Fruit fly (Drosophila melanogaster): ENCODE results near the gene tgo.
A peak's percentile ranks its signal among the peaks of the same experiment; 100 is the strongest.

Gene tgo

dm6 chr3R:9062756-9063155 is 42.9 kb upstream of the tgo start (continued):
- no peak for TF ChIP-seq lbe (GFP tag; optimal IDR thresholded peaks at IDR 0.05)
- TF ChIP-seq CG15514 (GFP tag; optimal IDR thresholded peaks at IDR 0.05): no peak
- TF ChIP-seq Antp (GFP tag; optimal IDR thresholded peaks at IDR 0.05): no peak
- no peak for TF ChIP-seq CG14014 (GFP tag; IDR thresholded peaks at IDR 0.05)
- no peak for TF ChIP-seq hkb (optimal IDR thresholded peaks at IDR 0.05)
- TF ChIP-seq hkb (GFP tag; IDR thresholded peaks at IDR 0.05): peak; percentile 18; the same call in 1 of the 2 replicates
- TF ChIP-seq ab (GFP tag; optimal IDR thresholded peaks at IDR 0.05): no peak
- no peak for TF ChIP-seq CG12659 (GFP tag; optimal IDR thresholded peaks at IDR 0.05)
- no peak for TF ChIP-seq Dref (GFP tag; IDR thresholded peaks at IDR 0.05)
- TF ChIP-seq CG11695 (GFP tag; IDR thresholded peaks at IDR 0.05): 0 out of 3 replicates have a peak, but pooled peaks have one; percentile 15
- peak; percentile 22; the same call in 1 of the 2 replicates for TF ChIP-seq slbo (GFP tag; IDR thresholded peaks at IDR 0.05)
- peak; percentile 66 for TF ChIP-seq Drgx (GFP tag; IDR thresholded peaks at IDR 0.05)
- no peak for TF ChIP-seq CG15269 (tag; optimal IDR thresholded peaks at IDR 0.05)
- TF ChIP-seq peb (GFP tag; IDR thresholded peaks at IDR 0.05): no peak
- peak; percentile 29; the same call in 1 of the 2 replicates for TF ChIP-seq CG17328 (GFP tag; IDR thresholded peaks at IDR 0.05)
- TF ChIP-seq otp (GFP tag; IDR thresholded peaks at IDR 0.05): no peak
- peak; percentile 34; the same call in 1 of the 2 replicates for TF ChIP-seq CG32532 (GFP tag; IDR thresholded peaks at IDR 0.05)
- TF ChIP-seq ranshi (GFP tag; IDR thresholded peaks at IDR 0.05): no peak
- peak; percentile 0 for TF ChIP-seq CG10979 (tag; optimal IDR thresholded peaks at IDR 0.05)
- TF ChIP-seq Jarid2 (GFP tag; optimal IDR thresholded peaks at IDR 0.05): no peak
- TF ChIP-seq sob (GFP tag; IDR thresholded peaks at IDR 0.05): peak; percentile 52; the same call in 1 of the 2 replicates
- TF ChIP-seq CG14441 (GFP tag; IDR thresholded peaks at IDR 0.05): 0 out of 2 replicates have a peak, but pooled peaks have one; percentile 40
- no peak for TF ChIP-seq zen2 (GFP tag; IDR thresholded peaks at IDR 0.05; ENCODE audit: partially characterized antibody)
- TF ChIP-seq CG7271 (tag; optimal IDR thresholded peaks at IDR 0.05): no peak
- TF ChIP-seq ac (GFP tag; optimal IDR thresholded peaks at IDR 0.05): no peak
- TF ChIP-seq CG8388 (GFP tag; optimal IDR thresholded peaks at IDR 0.05): no peak
- no peak for TF ChIP-seq abd-A (tag; optimal IDR thresholded peaks at IDR 0.05)
- no peak for TF ChIP-seq jumu (GFP tag; optimal IDR thresholded peaks at IDR 0.05)
- 0 out of 3 replicates have a peak, but pooled peaks have one; percentile 22 for TF ChIP-seq Mrtf (GFP tag; IDR thresholded peaks at IDR 0.05)
- TF ChIP-seq CG30431 (GFP tag; optimal IDR thresholded peaks at IDR 0.05): no peak
- TF ChIP-seq ftz-f1 (GFP tag; optimal IDR thresholded peaks at IDR 0.05): no peak
- no peak for TF ChIP-seq CG11723 (GFP tag; optimal IDR thresholded peaks at IDR 0.05)
- no peak for TF ChIP-seq ems (GFP tag; optimal IDR thresholded peaks at IDR 0.05)
- TF ChIP-seq dysf (GFP tag; IDR thresholded peaks at IDR 0.05): 0 out of 3 replicates have a peak, but pooled peaks have one; percentile 34
- TF ChIP-seq hbn (GFP tag; IDR thresholded peaks at IDR 0.05; ENCODE audit: partially characterized antibody): no peak
- no peak for TF ChIP-seq CG3065 (GFP tag; optimal IDR thresholded peaks at IDR 0.05)
- TF ChIP-seq pan (optimal IDR thresholded peaks at IDR 0.05): no peak
- peak in 1 of 2 experiments; percentile 12 for TF ChIP-seq pan (GFP tag; optimal IDR thresholded peaks at IDR 0.05 in 1 of 2, IDR thresholded peaks at IDR 0.05 in 1 of 2)
- 0 out of 3 replicates have a peak, but pooled peaks have one; percentile 24 for TF ChIP-seq ase (GFP tag; IDR thresholded peaks at IDR 0.05)
- TF ChIP-seq Xrp1 (GFP tag; IDR thresholded peaks at IDR 0.05): peak; percentile 37; the same call in 1 of the 2 replicates
- no peak for TF ChIP-seq sima (GFP tag; optimal IDR thresholded peaks at IDR 0.05)
- no peak for TF ChIP-seq Hmr (GFP tag; optimal IDR thresholded peaks at IDR 0.05)
- TF ChIP-seq CG10431 (GFP tag; optimal IDR thresholded peaks at IDR 0.05): no peak
- no peak for TF ChIP-seq br (optimal IDR thresholded peaks at IDR 0.05)
- TF ChIP-seq ara (GFP tag; IDR thresholded peaks at IDR 0.05): 0 out of 2 replicates have a peak, but pooled peaks have one; percentile 29
- no peak for TF ChIP-seq nmo (GFP tag; optimal IDR thresholded peaks at IDR 0.05)

Measured in whole organism, embryonic.